Fruit fly (Drosophila melanogaster): ENCODE data around the gene wls.

DNA sequence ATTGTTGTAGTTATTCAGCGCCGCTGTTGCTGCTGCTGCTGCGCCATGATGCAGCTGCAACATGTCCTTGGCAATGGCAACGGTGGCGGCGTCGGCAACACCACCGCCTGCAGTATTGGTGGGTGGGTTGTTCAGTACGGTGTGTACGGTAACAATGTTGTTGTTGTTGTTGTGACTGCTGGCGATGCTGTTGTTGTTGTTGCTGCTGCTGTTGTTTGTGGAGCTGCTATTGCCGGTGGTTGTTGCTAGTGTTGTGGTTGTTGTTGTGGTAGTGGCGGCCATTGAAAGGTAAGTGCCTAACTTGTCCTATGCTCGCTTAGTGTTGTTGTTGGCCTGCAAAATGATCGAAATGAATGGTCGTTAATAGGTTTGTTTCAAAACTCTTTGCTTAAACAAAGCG is 51.7 kb downstream of the wls start:
- TF ChIP-seq CG11617 (GFP tag; optimal IDR thresholded peaks at IDR 0.05) = no peak
- no peak for TF ChIP-seq cic (GFP tag; optimal IDR thresholded peaks at IDR 0.05)
- no peak for TF ChIP-seq Clk (GFP tag; optimal IDR thresholded peaks at IDR 0.05)
- TF ChIP-seq bab1 (GFP tag; optimal IDR thresholded peaks at IDR 0.05) = no peak
